Worm (Caenorhabditis elegans) whole organism, L3 larva: ENCODE results near the gene F38B7.11.

Source experiments
- R02D3.7 ChIP-seq: fragments of 150-350 bp; optimal IDR thresholded peaks from 2 replicates; lab custom pipeline; 2014; ENCODE audit warnings: missing biosample characterization, missing genetic modification characterization
- ama-1 ChIP-seq: fragments of 150-350 bp; optimal IDR thresholded peaks from 2 replicates; lab custom pipeline; 2018
- ceh-16 ChIP-seq: sonication (generic microtip); optimal IDR thresholded peaks from 2 replicates; lab custom pipeline; 2017; ENCODE audit warnings: missing biosample characterization, missing genetic modification characterization
- ceh-28 ChIP-seq: fragments of 150-350 bp; optimal IDR thresholded peaks from 2 replicates; lab custom pipeline; 2014; ENCODE audit warnings: missing biosample characterization, missing genetic modification reagents, missing genetic modification characterization
- ceh-82 ChIP-seq: fragments of 150-350 bp; optimal IDR thresholded peaks from 2 replicates; lab custom pipeline; 2014; ENCODE audit warnings: missing biosample characterization, missing genetic modification characterization
- daf-12 ChIP-seq: fragments of 150-350 bp; optimal IDR thresholded peaks from 2 replicates; lab custom pipeline; 2014; ENCODE audit warnings: missing biosample characterization, missing genetic modification reagents, missing genetic modification characterization
- egl-27 ChIP-seq: sonication (generic microtip); optimal IDR thresholded peaks from 4 replicates; lab custom pipeline; 2017; ENCODE audit warnings: missing biosample characterization, missing genetic modification reagents, missing genetic modification characterization
- egl-5 ChIP-seq: fragments of 150-350 bp; optimal IDR thresholded peaks from 2 replicates; lab custom pipeline; 2017; ENCODE audit warnings: missing biosample characterization, missing genetic modification reagents, missing genetic modification characterization, inconsistent platforms
- elt-1 ChIP-seq: fragments of 150-350 bp; optimal IDR thresholded peaks from 2 replicates; lab custom pipeline; 2014; ENCODE audit warnings: missing biosample characterization, missing genetic modification characterization
- elt-3 ChIP-seq, 3 experiments: fragments of 150-350 bp in 1 of 3; sonication (generic microtip) in 2 of 3; optimal IDR thresholded peaks; 2 replicates in 2 of 3; 4 replicates in 1 of 3; lab custom pipeline; 2014 to 2017; ENCODE audit warnings: missing biosample characterization in 3 of 3, missing genetic modification characterization in 3 of 3
- fkh-10 ChIP-seq: sonication (generic microtip); optimal IDR thresholded peaks from 2 replicates; lab custom pipeline; 2017; ENCODE audit warnings: missing biosample characterization, missing genetic modification reagents, missing genetic modification characterization
- fos-1 ChIP-seq: fragments of 150-350 bp; optimal IDR thresholded peaks from 2 replicates; lab custom pipeline; 2014; ENCODE audit warnings: missing biosample characterization, missing genetic modification characterization
- hmg-11 ChIP-seq: sonication (generic microtip); optimal IDR thresholded peaks from 2 replicates; lab custom pipeline; 2016; ENCODE audit warnings: missing genetic modification characterization, missing compliant biosample characterization
- lin-15B ChIP-seq: fragments of 150-350 bp; optimal IDR thresholded peaks from 2 replicates; lab custom pipeline; 2014; ENCODE audit warnings: missing biosample characterization, missing genetic modification characterization
- lin-39 ChIP-seq: fragments of 150-350 bp; optimal IDR thresholded peaks from 2 replicates; lab custom pipeline; 2018; ENCODE audit warnings: missing biosample characterization, missing genetic modification reagents, missing genetic modification characterization
- lsy-12 ChIP-seq: sonication (generic microtip); optimal IDR thresholded peaks from 2 replicates; lab custom pipeline; 2016; ENCODE audit warnings: mild to moderate bottlenecking, missing genetic modification characterization, missing compliant biosample characterization
- mml-1 ChIP-seq: fragments of 150-350 bp; sonication (generic microtip); optimal IDR thresholded peaks from 3 replicates; lab custom pipeline; 2014; ENCODE audit warnings: missing biosample characterization, missing genetic modification characterization
- nfya-1 ChIP-seq: sonication (generic microtip); optimal IDR thresholded peaks from 2 replicates; lab custom pipeline; 2017; ENCODE audit warnings: missing genetic modification characterization, mild to moderate bottlenecking, missing compliant biosample characterization, antibody characterized with exemption, moderate library complexity; ENCODE audit not compliant: insufficient read depth
- nhr-12 ChIP-seq: fragments of 150-350 bp; optimal IDR thresholded peaks from 2 replicates; lab custom pipeline; 2014; ENCODE audit warnings: missing biosample characterization, missing genetic modification characterization
- nhr-23 ChIP-seq: fragments of 150-350 bp; optimal IDR thresholded peaks from 2 replicates; lab custom pipeline; 2014; ENCODE audit warnings: missing biosample characterization, missing genetic modification reagents, missing genetic modification characterization
- nhr-237 ChIP-seq: fragments of 150-350 bp; optimal IDR thresholded peaks from 2 replicates; lab custom pipeline; 2014; ENCODE audit warnings: missing biosample characterization, missing genetic modification characterization
- nhr-25 ChIP-seq: sonication (generic microtip); optimal IDR thresholded peaks from 2 replicates; lab custom pipeline; 2017; ENCODE audit warnings: missing biosample characterization, missing genetic modification characterization
- nhr-43 ChIP-seq: sonication (generic microtip); optimal IDR thresholded peaks from 2 replicates; lab custom pipeline; 2016; ENCODE audit warnings: mild to moderate bottlenecking, missing genetic modification characterization, missing compliant biosample characterization; ENCODE audit not compliant: poor library complexity, severe bottlenecking
- nhr-67 ChIP-seq: fragments of 150-350 bp; optimal IDR thresholded peaks from 2 replicates; lab custom pipeline; 2014; ENCODE audit warnings: missing biosample characterization, missing genetic modification characterization
- nhr-76 ChIP-seq: fragments of 150-350 bp; sonication (generic microtip); optimal IDR thresholded peaks from 5 replicates; lab custom pipeline; 2014; ENCODE audit warnings: missing biosample characterization, missing genetic modification characterization
- nhr-77 ChIP-seq: fragments of 150-350 bp; optimal IDR thresholded peaks from 2 replicates; lab custom pipeline; 2014; ENCODE audit warnings: missing biosample characterization, missing genetic modification characterization
- pha-4 ChIP-seq: fragments of 150-350 bp; optimal IDR thresholded peaks from 2 replicates; lab custom pipeline; 2014; ENCODE audit warnings: missing biosample characterization, missing genetic modification reagents, missing genetic modification characterization
- pqm-1 ChIP-seq: fragments of 150-350 bp; optimal IDR thresholded peaks from 2 replicates; lab custom pipeline; 2017; ENCODE audit warnings: missing biosample characterization, missing genetic modification characterization, inconsistent platforms
- sea-2 ChIP-seq: fragments of 150-350 bp; sonication (generic microtip); optimal IDR thresholded peaks from 4 replicates; lab custom pipeline; 2014; ENCODE audit warnings: missing biosample characterization, missing genetic modification reagents, missing genetic modification characterization
- skn-1 ChIP-seq: fragments of 150-350 bp; optimal IDR thresholded peaks from 2 replicates; lab custom pipeline; 2014; ENCODE audit warnings: missing biosample characterization, missing genetic modification characterization
- tbx-2 ChIP-seq: sonication (generic microtip); optimal IDR thresholded peaks from 2 replicates; lab custom pipeline; 2016; ENCODE audit warnings: mild to moderate bottlenecking, missing genetic modification characterization, missing compliant biosample characterization
- unc-39 ChIP-seq: sonication (generic microtip); optimal IDR thresholded peaks from 4 replicates; lab custom pipeline; 2017; ENCODE audit warnings: missing biosample characterization, missing genetic modification characterization
- unc-62 ChIP-seq: fragments of 150-350 bp; sonication (generic microtip); optimal IDR thresholded peaks from 4 replicates; lab custom pipeline; 2014; ENCODE audit warnings: missing biosample characterization, missing genetic modification reagents, missing genetic modification characterization
- zag-1 ChIP-seq: fragments of 150-350 bp; optimal IDR thresholded peaks from 2 replicates; lab custom pipeline; 2014; ENCODE audit warnings: missing biosample characterization, missing genetic modification characterization
- ztf-11 ChIP-seq: fragments of 150-350 bp; optimal IDR thresholded peaks from 2 replicates; lab custom pipeline; 2014; ENCODE audit warnings: missing biosample characterization, missing genetic modification characterization
- ztf-4 ChIP-seq: fragments of 150-350 bp; optimal IDR thresholded peaks from 2 replicates; lab custom pipeline; 2014; ENCODE audit warnings: missing biosample characterization, missing genetic modification characterization

Gene F38B7.11

ce11 chrV:11525338-11525737 is 21.6 kb upstream of the F38B7.11 start:
- TF ChIP-seq nhr-25 (tag; lab: Kevin White, UChicago) (peak; percentile 73), skn-1 (no peak), nfya-1 (tag; lab: Kevin White, UChicago) (peak; percentile 61)
- TF ChIP-seq, all 47 proteins: peak for 2

- no peak for TF ChIP-seq nhr-76 (tag; lab: Kevin White, UChicago)
- peak; percentile 65 for TF ChIP-seq nhr-25 (tag; lab: Kevin White, UChicago)
- no peak for TF ChIP-seq ceh-28
- no peak for TF ChIP-seq unc-62 (GFP tag; lab: Kevin White, UChicago)
- no peak for TF ChIP-seq elt-3 (tag; optimal IDR thresholded peaks at IDR 0.05; lab: Kevin White, UChicago)
- no peak for TF ChIP-seq unc-39 (tag; lab: Kevin White, UChicago)
- no peak for TF ChIP-seq daf-12
Measured at ce11 chrV:11526927-11527491, 19.9 kb upstream of the F38B7.11 start.

ce11 chrV:11527531-11527930 is 19.4 kb upstream of the F38B7.11 start, which contains the start of gene ccch-1:
Gene ccch-1 (plus strand): TSS chrV:11527831.
- TF ChIP-seq unc-62 (GFP tag; lab: Kevin White, UChicago): no peak
- no peak for TF ChIP-seq hmg-11 (tag; lab: Kevin White, UChicago)

- TF ChIP-seq nhr-25 (tag; lab: Kevin White, UChicago): peak; percentile 0
- TF ChIP-seq mml-1 (tag; lab: Kevin White, UChicago): no peak
- TF ChIP-seq, all 47 proteins: peak for 1
Measured at ce11 chrV:11528633-11529327, 18.1 kb upstream of the F38B7.11 start.

ce11 chrV:11529541-11529940 is 17.4 kb upstream of the F38B7.11 start:
- TF ChIP-seq ceh-28 (no peak), pha-4 (tag; lab: Kevin White, UChicago) (peak; percentile 99)

ce11 chrV:11531100-11531499 is 15.8 kb upstream of the F38B7.11 start:
- peak; percentile 1 for TF ChIP-seq nfya-1 (tag; lab: Kevin White, UChicago)
- peak; percentile 48 for TF ChIP-seq pha-4 (tag; lab: Kevin White, UChicago)
- peak; percentile 29 for TF ChIP-seq elt-1 (tag; lab: Kevin White, UChicago)
- peak; percentile 66 for TF ChIP-seq nhr-23
- no peak for TF ChIP-seq ceh-28
- TF ChIP-seq nhr-25 (tag; lab: Kevin White, UChicago): peak; percentile 97
- peak; percentile 6 for TF ChIP-seq R02D3.7 (tag; lab: Kevin White, UChicago)
- TF ChIP-seq tbx-2 (tag; lab: Kevin White, UChicago): peak; percentile 1
- TF ChIP-seq elt-3 (tag; optimal IDR thresholded peaks at IDR 0.05; lab: Kevin White, UChicago): no peak
- TF ChIP-seq fkh-10 (GFP tag; lab: Kevin White, UChicago): no peak
- peak; percentile 10 for TF ChIP-seq nhr-43 (tag; lab: Kevin White, UChicago)

ce11 chrV:11531831-11532534 is 14.9 kb upstream of the F38B7.11 start:
- TF ChIP-seq unc-62 (GFP tag; lab: Kevin White, UChicago) (peak; percentile 62), ztf-4 (tag; lab: Kevin White, UChicago) (peak; percentile 18), lin-15B (no peak), nhr-77 (tag; lab: Kevin White, UChicago) (no peak), ama-1 (lab: Kevin White, UChicago) (no peak), sea-2 (no peak), nhr-23 (peak; percentile 28), elt-1 (tag; lab: Kevin White, UChicago) (peak; percentile 58), nhr-237 (no peak), nhr-12 (tag; lab: Kevin White, UChicago) (no peak), lin-39 (tag; lab: Kevin White, UChicago) (peak; percentile 42), pqm-1 (tag; lab: Kevin White, UChicago) (peak; percentile 81), zag-1 (tag; lab: Kevin White, UChicago) (no peak), nhr-67 (tag; lab: Kevin White, UChicago) (no peak), skn-1 (peak; percentile 73), fos-1 (tag; lab: Kevin White, UChicago) (no peak), ztf-11 (tag; lab: Kevin White, UChicago) (no peak), daf-12 (no peak), unc-39 (tag; lab: Kevin White, UChicago) (no peak), ceh-82 (tag; lab: Kevin White, UChicago) (no peak), egl-5 (peak; percentile 21), lsy-12 (tag; lab: Kevin White, UChicago) (peak; percentile 58), ceh-16 (tag; lab: Kevin White, UChicago) (no peak), elt-3 (tag; optimal IDR thresholded peaks at IDR 0.05; lab: Kevin White, UChicago) (peak in 1 of 3 experiments; percentile 43), nhr-25 (tag; lab: Kevin White, UChicago) (peak; percentile 95), egl-27 (tag; lab: Kevin White, UChicago) (peak; percentile 85)
